Fruit fly (Drosophila melanogaster) whole organism, embryonic: ENCODE data around the gene CG4020.

Experiments used
- Blimp-1 ChIP-seq: fragments of 200-800 bp; sonication (Bioruptor generic); optimal IDR thresholded peaks from 3 replicates; lab custom pipeline; 2018; ENCODE audit warnings: missing biosample characterization, missing genetic modification characterization, mild to moderate bottlenecking, moderate library complexity, missing genetic modification reagents
- CG12071 ChIP-seq: fragments of 200-800 bp; sonication (Bioruptor generic); optimal IDR thresholded peaks from 3 replicates; lab custom pipeline; 2018; ENCODE audit warnings: missing biosample characterization, mild to moderate bottlenecking, missing genetic modification characterization
- CG13296 ChIP-seq: fragments of 200-800 bp; sonication (Bioruptor generic); optimal IDR thresholded peaks from 3 replicates; lab custom pipeline; 2018; ENCODE audit warnings: missing biosample characterization, mild to moderate bottlenecking, missing genetic modification characterization
- CG13424 ChIP-seq: fragments of 200-800 bp; sonication (Bioruptor generic); optimal IDR thresholded peaks from 2 replicates; lab custom pipeline; 2019; ENCODE audit warnings: missing biosample characterization, mild to moderate bottlenecking, missing genetic modification characterization, moderate library complexity
- CG15269 ChIP-seq: fragments of 200-800 bp; sonication (Bioruptor generic); optimal IDR thresholded peaks from 2 replicates; lab custom pipeline; 2018; ENCODE audit warnings: missing biosample characterization, mild to moderate bottlenecking, missing genetic modification characterization, moderate library complexity
- CG17829 ChIP-seq: fragments of 200-800 bp; optimal IDR thresholded peaks from 2 replicates; lab custom pipeline; 2019; ENCODE audit warnings: missing biosample characterization, mild to moderate bottlenecking, missing genetic modification characterization, moderate library complexity
- CG18599 ChIP-seq: fragments of 200-800 bp; sonication (Bioruptor generic); optimal IDR thresholded peaks from 3 replicates; lab custom pipeline; 2017; ENCODE audit warnings: missing biosample characterization, missing genetic modification characterization, mild to moderate bottlenecking, moderate library complexity, missing genetic modification reagents
- CG2875 ChIP-seq: fragments of 200-800 bp; sonication (Bioruptor generic); optimal IDR thresholded peaks from 2 replicates; lab custom pipeline; 2017; ENCODE audit warnings: missing biosample characterization, mild to moderate bottlenecking, missing genetic modification characterization, missing genetic modification reagents
- CG31224 ChIP-seq: fragments of 200-800 bp; sonication (Bioruptor generic); IDR thresholded peaks from 2 replicates; pipeline ENCODE4 v1.3.6; 2022; ENCODE audit warnings: missing biosample characterization, missing genetic modification characterization
- CG32767 ChIP-seq: fragments of 200-800 bp; sonication (Bioruptor generic); IDR thresholded peaks from 2 replicates; pipeline ENCODE4 v1.3.6; 2022; ENCODE audit warnings: missing biosample characterization, missing genetic modification characterization
- CG34422 ChIP-seq: fragments of 200-800 bp; sonication (Bioruptor generic); IDR thresholded peaks from 3 replicates; pipeline ENCODE4 v1.3.6; 2022; ENCODE audit warnings: missing biosample characterization, missing genetic modification characterization
- CG5245 ChIP-seq: fragments of 200-800 bp; sonication (Bioruptor generic); optimal IDR thresholded peaks from 3 replicates; lab custom pipeline; 2016; ENCODE audit warnings: missing biosample characterization, missing genetic modification characterization
- CG5953 ChIP-seq: fragments of 200-800 bp; sonication (Bioruptor generic); IDR thresholded peaks from 2 replicates; pipeline ENCODE4 v1.3.6; 2022; ENCODE audit warnings: missing biosample characterization, missing genetic modification characterization
- CG6175 ChIP-seq: fragments of 200-800 bp; sonication (Bioruptor generic); IDR thresholded peaks from 3 replicates; pipeline ENCODE4 v1.3.6; 2022; ENCODE audit warnings: missing biosample characterization, missing genetic modification characterization
- CG6654 ChIP-seq: fragments of 200-800 bp; sonication (Bioruptor generic); optimal IDR thresholded peaks from 2 replicates; lab custom pipeline; 2017; ENCODE audit warnings: missing biosample characterization, mild to moderate bottlenecking, missing genetic modification characterization
- CG6765 ChIP-seq: fragments of 200-800 bp; sonication (Bioruptor generic); optimal IDR thresholded peaks from 3 replicates; lab custom pipeline; 2017; ENCODE audit warnings: missing biosample characterization, mild to moderate bottlenecking, missing genetic modification characterization
- CG9609 ChIP-seq: fragments of 200-800 bp; sonication (Bioruptor generic); optimal IDR thresholded peaks from 3 replicates; lab custom pipeline; 2016; ENCODE audit warnings: missing biosample characterization, missing genetic modification characterization
- Dbx ChIP-seq: fragments of 200-800 bp; sonication (Bioruptor generic); IDR thresholded peaks from 3 replicates; pipeline ENCODE4 v1.3.6; 2022; ENCODE audit warnings: missing biosample characterization, missing genetic modification characterization
- Deaf1 ChIP-seq: fragments of 200-800 bp; optimal IDR thresholded peaks from 3 replicates; lab custom pipeline; 2019; ENCODE audit warnings: missing biosample characterization, mild to moderate bottlenecking, missing genetic modification characterization, moderate library complexity
- Doc3 ChIP-seq: fragments of 200-800 bp; sonication (Bioruptor generic); IDR thresholded peaks from 3 replicates; pipeline ENCODE4 v1.3.6; 2022; ENCODE audit warnings: missing biosample characterization, missing genetic modification characterization; ENCODE audit not compliant: partially characterized antibody
- Dref ChIP-seq: fragments of 200-800 bp; sonication (Bioruptor generic); IDR thresholded peaks from 2 replicates; pipeline ENCODE4 v1.3.6; 2022; ENCODE audit warnings: missing biosample characterization, missing genetic modification characterization
- HmgZ ChIP-seq: fragments of 200-800 bp; sonication (Bioruptor generic); optimal IDR thresholded peaks from 2 replicates; lab custom pipeline; 2018; ENCODE audit warnings: missing biosample characterization, mild to moderate bottlenecking, missing genetic modification characterization
- Hmr ChIP-seq: fragments of 200-800 bp; sonication (Bioruptor generic); optimal IDR thresholded peaks from 3 replicates; lab custom pipeline; 2017; ENCODE audit warnings: mild to moderate bottlenecking, missing biosample characterization, missing genetic modification reagents, missing genetic modification characterization
- Mad ChIP-seq: fragments of 200-800 bp; sonication (Bioruptor generic); optimal IDR thresholded peaks from 2 replicates; lab custom pipeline; 2016; ENCODE audit warnings: missing biosample characterization, missing genetic modification characterization
- Nf-YB ChIP-seq: fragments of 200-800 bp; sonication (Bioruptor generic); optimal IDR thresholded peaks from 3 replicates; lab custom pipeline; 2019; ENCODE audit warnings: missing biosample characterization, mild to moderate bottlenecking, missing genetic modification characterization, moderate library complexity
- PHDP ChIP-seq: fragments of 200-800 bp; sonication (Bioruptor generic); optimal IDR thresholded peaks from 3 replicates; lab custom pipeline; 2018; ENCODE audit warnings: missing biosample characterization, mild to moderate bottlenecking, missing genetic modification characterization, moderate library complexity
- Pdp1 ChIP-seq, 2 experiments: fragments of 200-800 bp; sonication (Bioruptor generic); optimal IDR thresholded peaks; 3 replicates each; lab custom pipeline; 2016; ENCODE audit warnings: missing biosample characterization in 2 of 2, missing genetic modification characterization in 2 of 2, mild to moderate bottlenecking in 1 of 2, moderate library complexity in 1 of 2
- Poxn ChIP-seq: fragments of 200-800 bp; sonication (Bioruptor generic); IDR thresholded peaks from 2 replicates; pipeline ENCODE4 v1.3.6; 2022; ENCODE audit warnings: missing biosample characterization, missing genetic modification characterization
- Sox102F ChIP-seq: fragments of 200-800 bp; sonication (Bioruptor generic); optimal IDR thresholded peaks from 2 replicates; lab custom pipeline; 2018; ENCODE audit warnings: missing biosample characterization, mild to moderate bottlenecking, missing genetic modification characterization, moderate library complexity
- ara ChIP-seq: fragments of 200-800 bp; sonication (Bioruptor generic); IDR thresholded peaks from 2 replicates; pipeline ENCODE4 v1.3.6; 2022; ENCODE audit warnings: missing biosample characterization, missing genetic modification characterization
- ato ChIP-seq: fragments of 200-800 bp; sonication (Bioruptor generic); IDR thresholded peaks from 2 replicates; pipeline ENCODE4 v1.3.6; 2022; ENCODE audit warnings: missing biosample characterization, missing genetic modification characterization; ENCODE audit not compliant: partially characterized antibody
- chn ChIP-seq: fragments of 200-800 bp; sonication (Bioruptor generic); optimal IDR thresholded peaks from 2 replicates; lab custom pipeline; 2016; ENCODE audit warnings: missing biosample characterization, missing genetic modification characterization
- danr ChIP-seq: fragments of 200-800 bp; sonication (Bioruptor generic); IDR thresholded peaks from 2 replicates; pipeline ENCODE4 v1.3.6; 2022; ENCODE audit warnings: missing biosample characterization, missing genetic modification characterization
- fd102C ChIP-seq: fragments of 200-800 bp; sonication (Bioruptor generic); optimal IDR thresholded peaks from 2 replicates; lab custom pipeline; 2018; ENCODE audit warnings: missing biosample characterization, mild to moderate bottlenecking, missing genetic modification characterization, moderate library complexity
- gem ChIP-seq: fragments of 200-800 bp; sonication (Bioruptor generic); optimal IDR thresholded peaks from 2 replicates; lab custom pipeline; 2019; ENCODE audit warnings: missing biosample characterization, mild to moderate bottlenecking, missing genetic modification characterization, moderate library complexity
- hbn ChIP-seq: fragments of 200-800 bp; sonication (Bioruptor generic); IDR thresholded peaks from 2 replicates; pipeline ENCODE4 v1.3.6; 2022; ENCODE audit warnings: missing biosample characterization, missing genetic modification characterization; ENCODE audit not compliant: partially characterized antibody
- jigr1 ChIP-seq: fragments of 200-800 bp; sonication (Bioruptor generic); IDR thresholded peaks from 3 replicates; pipeline ENCODE4 v1.3.6; 2022; ENCODE audit warnings: missing biosample characterization, missing genetic modification characterization
- kni ChIP-seq: fragments of 200-800 bp; sonication (Bioruptor generic); optimal IDR thresholded peaks from 3 replicates; lab custom pipeline; 2017; ENCODE audit warnings: mild to moderate bottlenecking, missing biosample characterization, missing genetic modification reagents, missing genetic modification characterization
- odd ChIP-seq: fragments of 200-800 bp; sonication (Bioruptor generic); optimal IDR thresholded peaks from 2 replicates; lab custom pipeline; 2017; ENCODE audit warnings: missing biosample characterization, mild to moderate bottlenecking, missing genetic modification characterization
- rib ChIP-seq: fragments of 200-800 bp; sonication (Bioruptor generic); IDR thresholded peaks from 2 replicates; pipeline ENCODE4 v1.3.6; 2022; ENCODE audit warnings: missing biosample characterization, missing genetic modification characterization
- sisA ChIP-seq: fragments of 200-800 bp; sonication (Bioruptor generic); IDR thresholded peaks from 2 replicates; pipeline ENCODE4 v1.3.6; 2022; ENCODE audit warnings: missing biosample characterization, missing genetic modification characterization
- so ChIP-seq: fragments of 200-800 bp; sonication (Bioruptor generic); IDR thresholded peaks from 3 replicates; pipeline ENCODE4 v1.3.6; 2022; ENCODE audit warnings: missing biosample characterization, missing genetic modification characterization
- tin ChIP-seq: fragments of 200-800 bp; sonication (Bioruptor generic); optimal IDR thresholded peaks from 3 replicates; lab custom pipeline; 2016; ENCODE audit warnings: missing biosample characterization, missing genetic modification characterization
- tll ChIP-seq, 2 experiments: fragments of 200-800 bp in 1 of 2; fragments of >200 bp in 1 of 2; sonication (Bioruptor generic) in 1 of 2; optimal IDR thresholded peaks; 2 replicates each; lab custom pipeline; 2017 to 2019; ENCODE audit warnings: missing biosample characterization in 2 of 2, missing genetic modification characterization in 2 of 2, mild to moderate bottlenecking in 1 of 2, moderate library complexity in 1 of 2
- tna ChIP-seq: fragments of 200-800 bp; sonication (Bioruptor generic); IDR thresholded peaks from 2 replicates; pipeline ENCODE4 v1.3.6; 2022; ENCODE audit warnings: missing biosample characterization, missing genetic modification characterization; ENCODE audit not compliant: partially characterized antibody
- toy ChIP-seq: fragments of 200-800 bp; sonication (Bioruptor generic); IDR thresholded peaks from 2 replicates; pipeline ENCODE4 v1.3.6; 2022; ENCODE audit warnings: missing biosample characterization, missing genetic modification characterization
- trem ChIP-seq: fragments of 200-800 bp; optimal IDR thresholded peaks from 3 replicates; lab custom pipeline; 2019; ENCODE audit warnings: missing biosample characterization, mild to moderate bottlenecking, missing genetic modification characterization, moderate library complexity
- wdn ChIP-seq: fragments of 200-800 bp; sonication (Bioruptor generic); IDR thresholded peaks from 2 replicates; pipeline ENCODE4 v1.3.6; 2022; ENCODE audit warnings: missing biosample characterization, missing genetic modification characterization
- wek ChIP-seq: fragments of 200-800 bp; sonication (Bioruptor generic); optimal IDR thresholded peaks from 3 replicates; lab custom pipeline; 2018; ENCODE audit warnings: missing biosample characterization, mild to moderate bottlenecking, missing genetic modification characterization, moderate library complexity
- zf30C ChIP-seq: fragments of 200-800 bp; sonication (Bioruptor generic); optimal IDR thresholded peaks from 3 replicates; lab custom pipeline; 2018; ENCODE audit warnings: missing biosample characterization, mild to moderate bottlenecking, missing genetic modification characterization

Gene CG4020

DNA sequence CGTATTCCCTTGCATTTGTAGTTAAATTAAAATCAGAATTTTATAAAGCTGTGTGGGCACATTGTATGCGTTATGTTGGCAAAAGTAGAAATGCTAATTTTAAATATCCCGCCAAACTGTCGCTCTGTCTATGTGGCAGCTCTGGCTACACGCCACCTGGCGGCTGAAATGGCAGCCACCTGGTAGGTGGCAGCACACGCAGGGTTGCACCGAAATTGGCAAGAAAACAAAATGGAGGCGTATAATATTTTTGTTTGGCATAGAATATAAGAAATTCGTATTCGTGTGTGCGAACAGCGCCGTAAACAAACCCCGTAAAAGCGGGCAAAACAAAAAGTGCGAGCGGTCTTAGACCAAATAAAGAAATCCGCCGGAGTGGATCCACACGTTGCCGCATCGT is 2.4 kb downstream of the CG4020 start, which contains the start of gene CG12236 (continued):
- TF ChIP-seq tll (GFP tag; optimal IDR thresholded peaks at IDR 0.05; lab: Kevin White, UChicago) (no peak), CG32767 (GFP tag; lab: Robert Waterston, UW) (0 out of 2 replicates have a peak, but pooled peaks have one; percentile 21), sisA (no peak), fd102C (GFP tag; lab: Kevin White, UChicago) (peak; percentile 16), CG31224 (GFP tag; lab: Robert Waterston, UW) (peak; percentile 46), Hmr (GFP tag; lab: Kevin White, UChicago) (peak; percentile 71), CG15269 (tag; lab: Kevin White, UChicago) (no peak), chn (GFP tag; lab: Kevin White, UChicago) (peak; percentile 53), wdn (GFP tag; lab: Robert Waterston, UW) (no peak), CG13424 (tag; lab: Kevin White, UChicago) (peak; percentile 21), toy (GFP tag; lab: Robert Waterston, UW) (no peak), Nf-YB (peak; percentile 23), CG18599 (peak; percentile 13), zf30C (GFP tag; lab: Kevin White, UChicago) (peak; percentile 10), ato (GFP tag; lab: Robert Waterston, UW) (no peak), wek (GFP tag; lab: Kevin White, UChicago) (no peak), HmgZ (tag; lab: Kevin White, UChicago) (peak; percentile 85), CG34422 (GFP tag; lab: Robert Waterston, UW) (peak; percentile 69), Blimp-1 (GFP tag; lab: Kevin White, UChicago) (no peak), Pdp1 (GFP tag; optimal IDR thresholded peaks at IDR 0.05; lab: Kevin White, UChicago) (peak; percentile 2 to 43), CG2875 (GFP tag; lab: Kevin White, UChicago) (no peak), tin (GFP tag; lab: Kevin White, UChicago) (peak; percentile 42), Deaf1 (tag; lab: Kevin White, UChicago) (no peak), Dbx (GFP tag; lab: Robert Waterston, UW) (peak; percentile 71; the same call in 2 of the 3 replicates), Mad (GFP tag; lab: Kevin White, UChicago) (peak; percentile 4), hbn (GFP tag; lab: Robert Waterston, UW) (0 out of 2 replicates have a peak, but pooled peaks have one; percentile 14), jigr1 (GFP tag; lab: Robert Waterston, UW) (no peak), CG6765 (GFP tag; lab: Kevin White, UChicago) (peak; percentile 55), CG9609 (GFP tag; lab: Kevin White, UChicago) (peak; percentile 11), odd (GFP tag; lab: Kevin White, UChicago) (no peak), danr (GFP tag; lab: Robert Waterston, UW) (no peak), tna (GFP tag; lab: Robert Waterston, UW) (no peak), gem (no peak), so (peak; percentile 15; the same call in 1 of the 3 replicates), CG17829 (tag; lab: Kevin White, UChicago) (peak; percentile 50), trem (peak; percentile 89), Dref (GFP tag; lab: Robert Waterston, UW) (peak; percentile 68), CG6654 (GFP tag; lab: Kevin White, UChicago) (no peak), Doc3 (GFP tag; lab: Robert Waterston, UW) (no peak), kni (GFP tag; lab: Kevin White, UChicago) (peak; percentile 63), ara (GFP tag; lab: Robert Waterston, UW) (no peak), rib (peak; percentile 96), Poxn (GFP tag; lab: Robert Waterston, UW) (no peak), CG6175 (GFP tag; lab: Robert Waterston, UW) (no peak; the same call in 2 of the 3 replicates), CG5245 (GFP tag; lab: Kevin White, UChicago) (peak; percentile 43), CG12071 (GFP tag; lab: Kevin White, UChicago) (no peak), CG5953 (GFP tag; lab: Robert Waterston, UW) (no peak), Sox102F (no peak), CG13296 (GFP tag; lab: Kevin White, UChicago) (no peak), PHDP (tag; lab: Kevin White, UChicago) (no peak)
